Fruit fly (Drosophila melanogaster) ovary, adult (tissue): ENCODE measurements around the gene CG42399.

Experiments
- CG17801 ChIP-seq: fragments of 200-800 bp; optimal IDR thresholded peaks from 2 replicates; lab custom pipeline; 2019; ENCODE audit warnings: missing biosample characterization, mild to moderate bottlenecking, missing genetic modification characterization, moderate library complexity; ENCODE audit not compliant: partially characterized antibody

The CG42399 gene

dm6 chr2L:110046-110445 lies 43.1 kb downstream of the CG42399 start:
- TF ChIP-seq CG17801 (GFP tag; lab: Kevin White, UChicago): no peak

DNA sequence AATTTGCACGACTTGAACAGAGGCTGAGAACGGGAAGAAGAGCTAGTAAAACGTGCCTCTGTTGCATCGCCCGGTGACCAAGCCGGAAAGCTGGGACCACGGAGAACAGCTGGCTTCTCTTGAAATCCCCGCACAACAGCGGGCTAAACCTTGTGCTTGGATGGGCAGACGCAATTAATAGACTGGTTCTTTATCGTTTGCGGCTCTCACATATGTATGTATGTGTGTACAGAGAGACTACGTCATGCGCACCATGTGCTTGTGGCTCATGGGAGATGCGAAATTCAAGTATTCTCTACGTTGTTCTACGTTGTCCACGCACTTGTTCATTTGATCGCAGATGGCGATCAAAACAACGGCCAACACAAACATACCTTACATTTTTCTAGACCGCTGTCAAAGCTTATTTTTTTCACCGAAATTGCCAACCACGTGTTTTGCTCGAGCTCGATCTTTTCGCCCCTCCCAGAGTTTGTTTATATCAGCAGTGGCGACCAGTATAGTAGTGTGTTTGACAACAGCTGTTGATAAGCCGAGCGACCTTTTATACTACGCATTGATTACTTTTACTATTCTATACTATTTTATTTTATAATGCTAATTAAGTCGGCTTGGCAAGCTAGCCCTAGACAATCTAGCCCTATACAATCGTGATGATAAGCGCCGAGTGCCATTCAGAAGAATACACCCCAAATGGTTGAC lies 43.9 kb downstream of the CG42399 start:
- peak; percentile 20 for TF ChIP-seq CG17801 (GFP tag; lab: Kevin White, UChicago)

DNA sequence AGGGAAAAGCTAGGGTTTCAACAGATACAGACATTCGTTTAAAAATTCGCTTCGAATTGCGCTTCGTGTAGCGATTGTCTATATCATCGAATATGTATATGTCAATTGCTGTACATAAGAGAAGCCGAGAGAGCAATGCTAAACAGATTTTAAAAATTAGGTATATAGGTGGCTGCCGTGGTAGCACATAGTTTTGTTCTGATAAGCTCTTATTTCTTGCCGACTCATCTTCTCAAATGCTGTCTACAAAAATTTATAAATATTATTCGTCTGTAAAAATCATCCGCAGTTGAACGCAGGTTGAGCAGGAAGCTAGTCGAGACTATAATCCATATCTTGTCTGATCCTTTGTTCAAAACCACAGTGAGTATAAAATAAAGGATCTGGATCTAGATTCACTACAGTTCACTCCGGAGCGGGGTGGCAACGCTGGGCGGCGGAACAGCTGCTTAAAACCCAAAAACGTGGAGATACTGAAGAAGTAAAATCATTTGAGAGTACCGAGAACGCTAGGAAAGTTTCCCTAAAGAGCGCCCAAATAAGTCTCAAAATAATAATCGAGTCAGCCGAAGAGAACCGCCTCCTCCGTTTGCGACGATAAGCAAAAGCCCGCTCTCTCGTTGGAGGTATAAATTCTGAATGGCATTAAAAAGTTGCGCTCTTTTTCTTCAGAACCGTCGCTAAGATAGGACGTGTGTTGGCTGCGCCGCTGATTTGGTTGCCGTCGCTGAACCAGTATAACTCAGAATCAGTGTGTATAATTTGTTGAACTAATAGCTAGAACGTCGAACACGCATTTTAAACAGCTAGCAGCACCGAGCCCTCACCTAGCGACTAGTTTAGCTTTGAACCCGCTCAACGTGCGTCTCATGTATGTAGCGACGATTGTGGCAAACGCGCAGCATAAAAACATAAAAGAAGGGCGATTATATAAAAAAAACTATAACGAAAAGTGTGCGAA lies 45.3 kb downstream of the CG42399 start:
- peak; percentile 26 for TF ChIP-seq CG17801 (GFP tag; lab: Kevin White, UChicago)

- TF ChIP-seq CG17801 (GFP tag; lab: Kevin White, UChicago): no peak
Observed at dm6 chr2L:107032-107431, 46.1 kb downstream of the CG42399 start.

dm6 chr2L:106540-106939 lies 46.6 kb downstream of the CG42399 start, which contains the start of the genes Nhe1 and Sam-S:
TSS of gene Nhe1 (minus strand) at chr2L:106732.
TSS of gene Sam-S (plus strand) at chr2L:106903.
- TF ChIP-seq CG17801 (GFP tag; lab: Kevin White, UChicago): no peak

DNA sequence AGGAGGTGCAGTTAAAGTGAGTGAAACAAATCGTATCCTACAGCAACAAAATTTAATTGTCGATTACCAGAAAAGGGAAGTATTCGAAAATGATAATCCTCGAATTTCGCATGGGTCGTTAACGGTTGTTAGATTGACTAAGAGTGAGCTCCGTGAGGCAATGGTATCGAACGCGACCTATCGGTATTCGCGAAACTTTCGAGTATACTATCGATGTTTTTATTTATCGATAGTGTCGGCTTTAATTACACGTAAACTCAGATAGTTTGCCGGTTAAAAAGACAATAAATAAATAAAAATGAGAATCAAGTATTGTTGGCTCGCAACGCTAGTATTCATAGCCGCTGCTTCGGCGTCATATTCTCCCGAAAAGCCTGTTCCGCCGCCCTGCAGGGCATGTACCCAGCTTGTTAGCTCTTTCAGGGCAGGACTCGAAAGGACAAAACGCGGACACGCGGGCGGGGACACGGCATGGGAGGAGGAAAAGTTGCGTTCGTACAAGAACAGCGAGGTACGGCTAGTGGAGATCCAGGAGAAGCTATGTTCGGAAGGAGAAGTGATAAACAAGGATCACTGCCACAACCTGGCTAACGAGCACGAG lies 50.8 kb downstream of the CG42399 start, which contains the start of gene Creld:
Creld (plus strand) TSS at position 220 of the 601 bp plus-strand sequence.
- peak; percentile 68 for TF ChIP-seq CG17801 (GFP tag; lab: Kevin White, UChicago)

- no peak for TF ChIP-seq CG17801 (GFP tag; lab: Kevin White, UChicago)
Observed at dm6 chr2L:94639-95059, 58.5 kb downstream of the CG42399 start, which contains the start of gene Zir. TSS of gene Zir (plus strand) at chr2L:94739.
